Worm (Caenorhabditis elegans) whole organism, mixed stage, embryonic: Measurements from ENCODE around the gene C36C5.12.

Experiments
- elt-1 ChIP-seq: sonication (generic microtip); optimal IDR thresholded peaks from 2 replicates; lab custom pipeline; 2017; ENCODE audit warnings: missing genetic modification characterization, mild to moderate bottlenecking, missing compliant biosample characterization, antibody characterized with exemption, moderate library complexity, borderline replicate concordance; ENCODE audit not compliant: insufficient read depth
- flh-1 ChIP-seq: fragments of 200-800 bp; sonication (Bioruptor generic); optimal IDR thresholded peaks from 2 replicates; lab custom pipeline; 2018; ENCODE audit warnings: mild to moderate bottlenecking, missing genetic modification characterization, moderate library complexity, missing compliant biosample characterization

DNA sequence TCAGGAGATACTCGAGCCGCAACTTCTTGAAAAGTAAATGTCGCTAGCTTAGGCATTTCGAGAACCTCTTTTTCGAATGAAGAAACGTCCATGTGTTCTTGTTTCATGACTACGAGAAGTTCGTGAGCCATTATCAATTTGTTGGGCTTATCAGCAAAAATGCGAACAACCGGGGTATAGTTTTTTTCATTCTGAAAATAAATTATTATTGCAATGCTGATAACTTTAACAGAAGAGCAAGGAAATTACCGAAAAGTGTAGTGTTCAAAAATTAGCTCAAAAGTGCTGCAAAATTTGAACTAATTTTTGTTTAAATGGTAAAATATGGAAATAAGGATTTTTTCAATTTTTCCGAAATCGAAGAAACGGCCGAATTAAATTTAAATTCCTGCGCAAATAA, 47.0 kb downstream of the C36C5.12 start:
- TF ChIP-seq flh-1 (GFP tag; lab: Kevin White, UChicago) (no peak), elt-1 (tag; lab: Kevin White, UChicago) (no peak)
